Fruit fly (Drosophila melanogaster): ENCODE results near the gene Gbeta13F.

DNA sequence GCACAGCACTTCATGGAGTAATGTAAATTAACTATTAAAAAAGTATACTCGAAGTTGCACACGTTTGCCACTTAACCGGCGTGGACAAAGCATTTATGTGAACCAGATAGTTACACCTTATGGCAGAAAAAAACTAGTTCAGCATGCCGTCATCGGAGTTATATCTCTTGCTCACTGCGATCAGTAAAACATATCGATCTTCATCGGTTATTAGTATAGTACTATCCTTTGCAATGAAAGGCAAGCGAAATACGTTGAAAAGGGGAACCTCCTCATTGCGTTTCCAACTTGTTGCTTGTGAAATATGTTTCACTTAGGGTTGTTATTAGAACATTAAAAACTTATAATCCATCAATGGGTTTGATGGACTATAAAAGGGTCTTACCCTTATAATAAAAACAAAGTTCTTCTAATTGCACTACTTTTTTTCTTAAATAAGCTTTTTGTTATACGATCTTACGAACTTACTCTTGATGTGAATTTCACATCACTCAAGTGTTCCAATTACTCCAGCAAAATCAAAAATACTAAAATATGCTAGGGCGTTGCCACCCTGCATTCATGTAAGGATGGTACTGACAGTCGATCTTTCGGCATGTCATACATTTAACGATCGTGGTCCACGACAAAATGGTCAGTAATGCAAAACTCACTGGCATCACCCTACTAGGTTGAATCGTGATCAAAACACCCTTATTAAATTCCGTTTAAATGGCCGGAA lies 49.8 kb downstream of the Gbeta13F start, which contains the start of gene CycD:
- TF ChIP-seq psq (GFP tag; optimal IDR thresholded peaks at IDR 0.05) (no peak), Dfd (GFP tag; optimal IDR thresholded peaks at IDR 0.05) (no peak)

All from whole organism, wandering third instar larva.